Worm (Caenorhabditis elegans): ENCODE data around the gene F45D3.4.

F45D3.4 gene

DNA sequence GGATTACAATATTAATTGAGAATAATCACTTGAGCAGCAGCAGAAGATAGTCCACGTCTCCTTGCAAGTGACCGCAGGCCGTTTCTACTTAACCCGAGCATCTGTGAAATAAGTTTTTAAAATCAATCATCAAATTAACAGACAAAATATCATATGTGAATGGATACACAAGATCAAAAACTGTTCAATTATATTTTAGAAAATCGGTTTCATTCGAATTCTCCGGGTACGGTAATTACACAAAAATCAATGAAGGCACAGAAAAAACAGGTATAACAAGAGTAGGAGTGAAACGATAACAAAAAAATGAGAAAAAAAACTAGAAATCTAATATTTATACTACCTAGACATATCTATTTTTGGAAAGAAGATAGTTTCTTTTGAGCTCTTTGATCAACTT, 43.2 kb upstream of the F45D3.4 start, which contains the start of gene mma-1:
Gene mma-1, minus strand, starts transcription at position 101 of the 400 bp plus-strand sequence.
- no peak for TF ChIP-seq pqm-1 (tag; optimal IDR thresholded peaks at IDR 0.05)
- TF ChIP-seq unc-62 (GFP tag; optimal IDR thresholded peaks at IDR 0.05) = no peak
- no peak for TF ChIP-seq nhr-67 (tag; optimal IDR thresholded peaks at IDR 0.05)
- no peak for TF ChIP-seq zag-1 (tag; optimal IDR thresholded peaks at IDR 0.05)
- no peak for TF ChIP-seq nhr-12 (tag; optimal IDR thresholded peaks at IDR 0.05)

DNA sequence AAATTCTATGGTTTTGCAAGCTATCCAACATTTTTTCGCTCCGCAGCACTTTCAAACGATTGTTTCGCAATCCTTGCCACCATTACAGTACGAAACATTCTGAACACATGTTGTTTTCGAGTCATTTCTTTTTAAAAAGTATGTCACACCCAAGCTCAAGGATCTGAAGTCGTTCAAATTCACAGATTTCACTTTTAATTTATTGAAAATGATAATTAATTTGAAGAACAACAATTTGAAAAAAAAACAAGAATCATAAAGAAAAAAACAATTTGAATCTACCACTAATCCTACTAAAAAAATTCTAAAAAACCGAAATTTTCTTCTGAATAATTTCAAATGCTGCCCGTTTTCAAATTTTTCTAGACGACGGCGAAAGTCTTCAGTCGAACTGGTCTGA, 39.4 kb upstream of the F45D3.4 start, which contains the start of gene C14C10.2:
Gene C14C10.2, minus strand, starts transcription at position 101 of the 400 bp plus-strand sequence.
- TF ChIP-seq elt-1 (tag; optimal IDR thresholded peaks at IDR 0.05) (no peak), eor-1 (tag; optimal IDR thresholded peaks at IDR 0.05) (no peak), lsy-12 (tag; optimal IDR thresholded peaks at IDR 0.05) (no peak), ceh-82 (tag; optimal IDR thresholded peaks at IDR 0.05) (no peak), nhr-12 (tag; optimal IDR thresholded peaks at IDR 0.05) (no peak), R02D3.7 (tag; optimal IDR thresholded peaks at IDR 0.05) (no peak), ama-1 (optimal IDR thresholded peaks at IDR 0.05) (no peak), elt-3 (tag; optimal IDR thresholded peaks at IDR 0.05) (no peak), egl-27 (tag; optimal IDR thresholded peaks at IDR 0.05) (no peak), aly-2 (tag; optimal IDR thresholded peaks at IDR 0.05) (no peak), lin-15B (tag; optimal IDR thresholded peaks at IDR 0.05) (no peak), ceh-16 (tag; optimal IDR thresholded peaks at IDR 0.05) (no peak)

DNA sequence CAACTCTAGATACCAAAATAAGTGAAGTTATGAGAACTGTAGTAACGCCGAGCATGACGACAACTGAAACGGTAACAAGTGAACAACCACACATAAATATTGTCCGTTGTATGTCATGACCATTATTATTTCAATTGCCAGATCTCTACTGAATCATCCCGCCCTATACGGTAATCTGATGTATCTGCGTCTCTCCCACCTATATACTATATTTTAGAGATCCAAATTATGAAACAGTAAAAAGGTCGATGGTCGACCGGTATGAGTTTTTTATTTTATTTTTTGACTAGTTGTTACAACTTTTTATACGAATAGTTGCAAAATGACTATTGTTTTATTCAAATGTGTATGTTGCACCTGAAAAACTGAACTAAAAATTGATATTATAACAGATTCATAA, 37.6 kb upstream of the F45D3.4 start, which contains the start of gene ttr-43:
Gene ttr-43, minus strand, starts transcription at position 101 of the 400 bp plus-strand sequence.
- no peak for TF ChIP-seq nhr-67 (tag; optimal IDR thresholded peaks at IDR 0.05)
- TF ChIP-seq elt-3 (tag; optimal IDR thresholded peaks at IDR 0.05) = no peak
- no peak for TF ChIP-seq ZK546.5 (tag; optimal IDR thresholded peaks at IDR 0.05)
- TF ChIP-seq sea-2 (GFP tag; optimal IDR thresholded peaks at IDR 0.05) = no peak
- TF ChIP-seq mdl-1 (tag; optimal IDR thresholded peaks at IDR 0.05) = no peak
- TF ChIP-seq hmg-11 (tag; optimal IDR thresholded peaks at IDR 0.05) = no peak
- no peak for TF ChIP-seq nhr-25 (tag; optimal IDR thresholded peaks at IDR 0.05)
- TF ChIP-seq skn-1 (tag; optimal IDR thresholded peaks at IDR 0.05) = no peak
- TF ChIP-seq nhr-43 (tag; optimal IDR thresholded peaks at IDR 0.05; ENCODE audit: poor library complexity, severe bottlenecking) = no peak
- TF ChIP-seq zag-1 (tag; optimal IDR thresholded peaks at IDR 0.05) = no peak
- no peak for TF ChIP-seq ceh-82 (tag; optimal IDR thresholded peaks at IDR 0.05)
- TF ChIP-seq lsy-12 (tag; optimal IDR thresholded peaks at IDR 0.05) = no peak
- TF ChIP-seq ceh-28 (tag; optimal IDR thresholded peaks at IDR 0.05) = no peak
- TF ChIP-seq daf-12 (tag; optimal IDR thresholded peaks at IDR 0.05) = no peak
- no peak for TF ChIP-seq fkh-2 (tag; optimal IDR thresholded peaks at IDR 0.05)

DNA sequence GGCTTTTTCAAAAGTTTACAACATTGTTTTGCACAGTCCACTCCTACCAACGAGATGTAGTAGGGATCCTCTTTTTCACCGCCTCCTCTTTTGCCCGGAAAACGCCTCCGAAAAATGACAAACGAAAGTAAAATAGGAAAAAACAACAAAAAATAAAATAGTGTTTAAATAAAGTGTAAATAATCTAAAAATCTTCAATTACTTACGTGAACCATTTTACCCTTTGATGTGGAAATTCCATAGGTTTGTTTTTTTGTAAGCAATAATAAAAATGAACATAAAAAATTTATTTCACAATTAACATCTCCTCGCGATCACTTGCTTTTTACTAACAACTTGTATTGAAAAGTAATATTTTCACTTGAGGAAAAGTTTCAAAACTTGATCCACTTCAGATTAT, 35.0 kb upstream of the F45D3.4 start, which contains the start of gene C14C10.1:
Gene C14C10.1, plus strand, starts transcription at position 301 of the 400 bp plus-strand sequence.
- TF ChIP-seq snpc-4 (tag; optimal IDR thresholded peaks at IDR 0.05) (no peak), fkh-2 (tag; optimal IDR thresholded peaks at IDR 0.05) (no peak), sea-2 (GFP tag; optimal IDR thresholded peaks at IDR 0.05) (no peak), pha-4 (tag; optimal IDR thresholded peaks at IDR 0.05) (no peak), nhr-25 (tag; optimal IDR thresholded peaks at IDR 0.05) (no peak), jun-1 (tag; optimal IDR thresholded peaks at IDR 0.05) (no peak), elt-3 (tag; optimal IDR thresholded peaks at IDR 0.05) (no peak), ztf-4 (tag; optimal IDR thresholded peaks at IDR 0.05) (no peak), tbx-2 (tag; optimal IDR thresholded peaks at IDR 0.05) (no peak), fkh-10 (GFP tag; optimal IDR thresholded peaks at IDR 0.05) (no peak), elt-2 (tag; optimal IDR thresholded peaks at IDR 0.05) (no peak), nhr-28 (tag; optimal IDR thresholded peaks at IDR 0.05) (no peak), nhr-11 (tag; optimal IDR thresholded peaks at IDR 0.05) (no peak), lsy-12 (tag; optimal IDR thresholded peaks at IDR 0.05) (no peak), ceh-9 (tag; optimal IDR thresholded peaks at IDR 0.05) (no peak), ceh-16 (tag; optimal IDR thresholded peaks at IDR 0.05) (no peak)

DNA sequence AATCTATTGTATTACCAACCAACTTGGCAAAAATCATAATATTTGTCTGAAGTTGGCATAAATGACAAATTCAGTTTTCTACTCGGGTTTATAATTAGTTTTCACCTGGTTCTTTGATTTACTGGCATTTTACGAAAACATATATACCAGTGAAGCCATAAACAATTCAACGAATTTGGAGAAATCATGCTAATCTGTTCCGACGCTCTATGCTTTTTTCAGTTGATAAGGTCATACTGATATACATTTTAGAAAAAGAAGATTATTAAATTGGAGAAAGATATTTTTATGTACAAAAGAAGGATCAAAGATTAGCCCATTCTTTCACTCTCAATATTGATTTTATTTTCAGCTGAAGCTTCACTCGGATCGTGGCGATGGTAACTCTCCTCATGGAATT, 33.8 kb upstream of the F45D3.4 start:
- TF ChIP-seq lin-39 (tag; optimal IDR thresholded peaks at IDR 0.05) (no peak), nhr-67 (tag; optimal IDR thresholded peaks at IDR 0.05) (no peak), ztf-11 (tag; optimal IDR thresholded peaks at IDR 0.05) (no peak), ceh-28 (tag; optimal IDR thresholded peaks at IDR 0.05) (no peak), pqm-1 (tag; optimal IDR thresholded peaks at IDR 0.05) (no peak)
